Worm (Caenorhabditis elegans) whole organism, young adult: Measurements from ENCODE around the gene dhs-18.

Experiments used
- F10E7.11 ChIP-seq: sonication (generic microtip); optimal IDR thresholded peaks from 2 replicates; lab custom pipeline; 2017; ENCODE audit warnings: mild to moderate bottlenecking, missing genetic modification characterization, moderate library complexity, missing compliant biosample characterization
- F23B12.7 ChIP-seq: sonication (generic microtip); optimal IDR thresholded peaks from 2 replicates; lab custom pipeline; 2017; ENCODE audit warnings: missing genetic modification characterization, mild to moderate bottlenecking, missing compliant biosample characterization, antibody characterized with exemption, moderate library complexity; ENCODE audit not compliant: insufficient read depth
- F33H1.4 ChIP-seq: fragments of 200-800 bp; sonication (Bioruptor generic); IDR thresholded peaks from 2 replicates; pipeline ENCODE4 v1.3.6; 2022; ENCODE audit warnings: missing genetic modification reagents, missing genetic modification characterization, missing compliant biosample characterization
- F39B2.1 ChIP-seq: fragments of 200-800 bp; sonication (Bioruptor generic); IDR thresholded peaks from 2 replicates; pipeline ENCODE4 v1.3.6; 2022; ENCODE audit warnings: missing genetic modification reagents, missing genetic modification characterization, missing compliant biosample characterization
- F49E8.2 ChIP-seq: sonication (generic microtip); optimal IDR thresholded peaks from 3 replicates; lab custom pipeline; 2017; ENCODE audit warnings: missing genetic modification characterization, mild to moderate bottlenecking, missing compliant biosample characterization, antibody characterized with exemption, moderate library complexity; ENCODE audit not compliant: insufficient read depth
- T26A5.8 ChIP-seq: sonication (generic microtip); optimal IDR thresholded peaks from 2 replicates; lab custom pipeline; 2016; ENCODE audit warnings: missing genetic modification characterization, missing compliant biosample characterization
- Y53F4B.3 ChIP-seq: fragments of 200-800 bp; sonication (Bioruptor generic); IDR thresholded peaks from 2 replicates; pipeline ENCODE4 v1.3.6; 2022; ENCODE audit warnings: missing genetic modification reagents, missing genetic modification characterization, missing compliant biosample characterization
- Y79H2A.3 ChIP-seq: fragments of 200-800 bp; sonication (Bioruptor generic); conservative IDR thresholded peaks from 2 replicates; pipeline ENCODE4 v1.3.6; 2022; ENCODE audit warnings: missing genetic modification reagents, missing genetic modification characterization, missing compliant biosample characterization
- Y95B8A.8 ChIP-seq: fragments of 200-800 bp; sonication (Bioruptor generic); IDR thresholded peaks from 2 replicates; pipeline ENCODE4 v1.3.6; 2022; ENCODE audit warnings: missing genetic modification reagents, missing genetic modification characterization, missing compliant biosample characterization
- ama-1 ChIP-seq, 3 experiments: fragments of 150-350 bp in 1 of 3; sonication (generic microtip) in 2 of 3; optimal IDR thresholded peaks; 2 replicates each; lab custom pipeline; 2014 to 2018; ENCODE audit warnings: missing biosample characterization in 2 of 3, missing genetic modification characterization in 2 of 3, missing genetic modification reagents in 2 of 3
- attf-3 ChIP-seq: fragments of 200-800 bp; sonication (Bioruptor generic); conservative IDR thresholded peaks from 2 replicates; pipeline ENCODE4 v1.3.6; 2022; ENCODE audit warnings: missing genetic modification reagents, missing genetic modification characterization, missing compliant biosample characterization
- bed-1 ChIP-seq: fragments of 200-800 bp; sonication (Bioruptor generic); IDR thresholded peaks from 2 replicates; pipeline ENCODE4 v1.3.6; 2022; ENCODE audit warnings: missing genetic modification reagents, missing genetic modification characterization, missing compliant biosample characterization
- ceh-27 ChIP-seq: fragments of 200-800 bp; sonication (Bioruptor generic); optimal IDR thresholded peaks from 2 replicates; lab custom pipeline; 2018; ENCODE audit warnings: mild to moderate bottlenecking, missing genetic modification characterization, moderate library complexity, missing compliant biosample characterization
- ceh-58 ChIP-seq: fragments of 200-800 bp; sonication (Bioruptor generic); IDR thresholded peaks from 2 replicates; pipeline ENCODE4 v1.3.6; 2022; ENCODE audit warnings: missing genetic modification characterization, missing compliant biosample characterization
- ceh-91 ChIP-seq: fragments of 200-800 bp; sonication (Bioruptor generic); IDR thresholded peaks from 2 replicates; pipeline ENCODE4 v1.3.6; 2022; ENCODE audit warnings: missing genetic modification reagents, missing genetic modification characterization, missing compliant biosample characterization
- chd-7 ChIP-seq: sonication (generic microtip); optimal IDR thresholded peaks from 2 replicates; lab custom pipeline; 2016; ENCODE audit warnings: mild to moderate bottlenecking, missing genetic modification characterization, moderate library complexity, missing compliant biosample characterization
- die-1 ChIP-seq: sonication (generic microtip); optimal IDR thresholded peaks from 2 replicates; lab custom pipeline; 2016; ENCODE audit warnings: missing genotype, mild to moderate bottlenecking, missing genetic modification characterization, missing compliant biosample characterization
- dpff-1 ChIP-seq: sonication (generic microtip); optimal IDR thresholded peaks from 2 replicates; lab custom pipeline; 2017; ENCODE audit warnings: mild to moderate bottlenecking, missing genetic modification characterization, missing compliant biosample characterization
- egl-44 ChIP-seq: fragments of 200-800 bp; sonication (Bioruptor generic); IDR thresholded peaks from 2 replicates; pipeline ENCODE4 v1.3.6; 2022; ENCODE audit warnings: missing genetic modification reagents, missing genetic modification characterization, missing compliant biosample characterization
- ekl-4 ChIP-seq: fragments of 200-800 bp; sonication (Bioruptor generic); IDR thresholded peaks from 2 replicates; pipeline ENCODE4 v1.3.6; 2022; ENCODE audit warnings: missing genetic modification reagents, missing genetic modification characterization, missing compliant biosample characterization
- him-1 ChIP-seq: sonication (generic microtip); optimal IDR thresholded peaks from 2 replicates; lab custom pipeline; 2016; ENCODE audit warnings: missing genotype, missing genetic modification reagents, missing genetic modification characterization, missing compliant biosample characterization
- hmg-20 ChIP-seq: fragments of 200-800 bp; sonication (Bioruptor generic); IDR thresholded peaks from 2 replicates; pipeline ENCODE4 v1.3.6; 2022; ENCODE audit warnings: missing genetic modification reagents, missing genetic modification characterization, missing compliant biosample characterization
- let-607 ChIP-seq, 2 experiments: fragments of 200-800 bp in 1 of 2; sonication (Bioruptor generic) in 1 of 2; sonication (generic microtip) in 1 of 2; optimal IDR thresholded peaks; 2 replicates each; lab custom pipeline; 2016 to 2018; ENCODE audit warnings: mild to moderate bottlenecking in 2 of 2, missing compliant biosample characterization in 2 of 2, missing genetic modification characterization in 2 of 2, moderate library complexity in 2 of 2, missing genotype in 1 of 2
- lin-40 ChIP-seq: sonication (generic microtip); optimal IDR thresholded peaks from 2 replicates; lab custom pipeline; 2016; ENCODE audit warnings: missing genetic modification characterization, mild to moderate bottlenecking, missing compliant biosample characterization, missing genotype, missing genetic modification reagents
- lin-54 ChIP-seq: fragments of 200-800 bp; sonication (Bioruptor generic); optimal IDR thresholded peaks from 2 replicates; lab custom pipeline; 2018; ENCODE audit warnings: mild to moderate bottlenecking, missing genetic modification characterization, missing compliant biosample characterization
- lir-1 ChIP-seq: fragments of 200-800 bp; sonication (Bioruptor generic); conservative IDR thresholded peaks from 2 replicates; pipeline ENCODE4 v1.3.6; 2022; ENCODE audit warnings: missing genetic modification reagents, missing genetic modification characterization, missing compliant biosample characterization
- madf-3 ChIP-seq: fragments of 200-800 bp; sonication (Bioruptor generic); IDR thresholded peaks from 2 replicates; pipeline ENCODE4 v1.3.6; 2022; ENCODE audit warnings: missing genetic modification reagents, missing genetic modification characterization, missing compliant biosample characterization
- madf-6 ChIP-seq: fragments of 200-800 bp; sonication (Bioruptor generic); IDR thresholded peaks from 2 replicates; pipeline ENCODE4 v1.3.6; 2022; ENCODE audit warnings: missing genetic modification reagents, missing genetic modification characterization, missing compliant biosample characterization
- madf-8 ChIP-seq: fragments of 200-800 bp; sonication (Bioruptor generic); conservative IDR thresholded peaks from 2 replicates; pipeline ENCODE4 v1.3.6; 2022; ENCODE audit warnings: missing genetic modification reagents, missing genetic modification characterization, missing compliant biosample characterization
- mel-28 ChIP-seq: sonication (generic microtip); optimal IDR thresholded peaks from 2 replicates; lab custom pipeline; 2016; ENCODE audit warnings: borderline replicate concordance, mild to moderate bottlenecking, missing genetic modification characterization, missing compliant biosample characterization
- mes-4 ChIP-seq: sonication (generic microtip); optimal IDR thresholded peaks from 2 replicates; lab custom pipeline; 2016; ENCODE audit warnings: missing genotype, missing genetic modification characterization, missing compliant biosample characterization
- mxl-1 ChIP-seq: sonication (generic microtip); optimal IDR thresholded peaks from 2 replicates; lab custom pipeline; 2016; ENCODE audit warnings: missing genetic modification characterization, missing compliant biosample characterization
- nfya-2 ChIP-seq: fragments of 200-800 bp; sonication (Bioruptor generic); IDR thresholded peaks from 2 replicates; pipeline ENCODE4 v1.3.6; 2022; ENCODE audit warnings: missing genetic modification reagents, missing genetic modification characterization, missing compliant biosample characterization
- nhr-27 ChIP-seq: fragments of 200-800 bp; sonication (Bioruptor generic); optimal IDR thresholded peaks from 2 replicates; lab custom pipeline; 2018; ENCODE audit warnings: mild to moderate bottlenecking, missing genetic modification characterization, moderate library complexity, missing compliant biosample characterization
- pha-4 ChIP-seq: fragments of 150-350 bp; sonication (generic microtip); optimal IDR thresholded peaks from 2 replicates; lab custom pipeline; 2014; ENCODE audit warnings: missing biosample characterization, missing genetic modification reagents, missing genetic modification characterization
- rcor-1 ChIP-seq: fragments of 200-800 bp; sonication (Bioruptor generic); IDR thresholded peaks from 2 replicates; pipeline ENCODE4 v1.3.6; 2022; ENCODE audit warnings: missing genetic modification reagents, missing genetic modification characterization, missing compliant biosample characterization
- rec-8 ChIP-seq, 2 experiments: sonication (generic microtip); optimal IDR thresholded peaks; 2 replicates each; lab custom pipeline; 2016; ENCODE audit warnings: mild to moderate bottlenecking in 2 of 2, missing genetic modification characterization in 2 of 2, missing genetic modification reagents in 2 of 2, missing genotype in 2 of 2, missing biosample characterization in 1 of 2, missing compliant biosample characterization in 1 of 2, moderate library complexity in 1 of 2
- repo-1 ChIP-seq: sonication (generic microtip); optimal IDR thresholded peaks from 2 replicates; lab custom pipeline; 2017; ENCODE audit warnings: mild to moderate bottlenecking, missing genetic modification characterization, missing compliant biosample characterization
- rpc-1 ChIP-seq, 2 experiments: fragments of 150-350 bp in 1 of 2; sonication (generic microtip) in 1 of 2; optimal IDR thresholded peaks; 2 replicates each; lab custom pipeline; 2014 to 2018; ENCODE audit warnings: missing biosample characterization in 1 of 2, missing genetic modification characterization in 1 of 2, missing genetic modification reagents in 1 of 2, missing genotype in 1 of 2
- sdz-38 ChIP-seq: sonication (generic microtip); optimal IDR thresholded peaks from 2 replicates; lab custom pipeline; 2016; ENCODE audit warnings: missing genotype, missing genetic modification characterization, missing compliant biosample characterization
- sea-2 ChIP-seq: fragments of 200-800 bp; sonication (Bioruptor generic); IDR thresholded peaks from 2 replicates; pipeline ENCODE4 v1.3.6; 2022; ENCODE audit warnings: missing genetic modification characterization, missing compliant biosample characterization
- somi-1 ChIP-seq: fragments of 200-800 bp; sonication (Bioruptor generic); optimal IDR thresholded peaks from 2 replicates; lab custom pipeline; 2018; ENCODE audit warnings: mild to moderate bottlenecking, missing genetic modification characterization, missing compliant biosample characterization
- sptf-2 ChIP-seq: fragments of 200-800 bp; sonication (Bioruptor generic); optimal IDR thresholded peaks from 2 replicates; lab custom pipeline; 2018; ENCODE audit warnings: mild to moderate bottlenecking, missing genetic modification characterization, missing compliant biosample characterization
- tbx-9 ChIP-seq: sonication (generic microtip); optimal IDR thresholded peaks from 2 replicates; lab custom pipeline; 2016; ENCODE audit warnings: borderline replicate concordance, missing genetic modification characterization, inconsistent platforms, missing compliant biosample characterization
- unc-62 ChIP-seq: fragments of 150-350 bp; optimal IDR thresholded peaks from 2 replicates; lab custom pipeline; 2014; ENCODE audit warnings: missing biosample characterization, missing genetic modification reagents, missing genetic modification characterization
- ztf-18 ChIP-seq: sonication (generic microtip); optimal IDR thresholded peaks from 2 replicates; lab custom pipeline; 2016; ENCODE audit warnings: missing genotype, mild to moderate bottlenecking, missing genetic modification characterization, missing compliant biosample characterization
- ztf-26 ChIP-seq: sonication (generic microtip); optimal IDR thresholded peaks from 2 replicates; lab custom pipeline; 2017; ENCODE audit warnings: missing genetic modification characterization, missing compliant biosample characterization
- ztf-28 ChIP-seq: fragments of 200-800 bp; sonication (Bioruptor generic); IDR thresholded peaks from 2 replicates; pipeline ENCODE4 v1.3.6; 2022; ENCODE audit warnings: missing genetic modification reagents, missing genetic modification characterization, missing compliant biosample characterization

dhs-18 gene

DNA sequence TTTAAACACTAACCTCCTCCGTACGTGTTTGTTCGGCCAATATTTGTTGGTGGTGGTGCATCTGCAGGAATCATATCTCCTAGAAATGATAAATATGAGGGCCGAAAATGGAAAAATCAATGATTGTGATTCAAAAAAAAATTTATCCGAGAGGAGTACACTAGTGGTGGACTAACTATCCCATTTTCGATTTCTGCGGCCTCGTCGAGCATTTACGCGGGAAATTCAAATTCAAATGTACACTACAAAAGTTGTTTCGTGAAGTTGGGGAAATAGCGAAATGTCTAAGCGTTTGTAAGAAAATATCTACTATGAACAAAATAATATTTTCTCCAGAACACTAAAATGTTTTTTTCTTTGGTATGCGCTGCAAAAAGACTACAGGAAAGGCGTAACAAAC lies 17.3 kb downstream of the dhs-18 start (continued):
- no peak for TF ChIP-seq sptf-2 (GFP tag; lab: Kevin White, UChicago)
- peak; percentile 9 for TF ChIP-seq chd-7
- no peak for TF ChIP-seq dpff-1 (tag; lab: Kevin White, UChicago)
- TF ChIP-seq ama-1 (optimal IDR thresholded peaks at IDR 0.05; lab: Kevin White, UChicago) = no peak
- no peak for TF ChIP-seq ama-1 (GFP tag; optimal IDR thresholded peaks at IDR 0.05; lab: Kevin White, UChicago)
- 0 out of 2 replicates have a peak, but pooled peaks have one; percentile 56 for TF ChIP-seq madf-3 (GFP tag; lab: Robert Waterston, UW)
- TF ChIP-seq madf-8 = peak; percentile 51
- TF ChIP-seq die-1 (tag; lab: Kevin White, UChicago) = no peak
- TF ChIP-seq egl-44 (GFP tag; lab: Robert Waterston, UW) = no peak
- no peak for TF ChIP-seq attf-3 (GFP tag; lab: Robert Waterston, UW)
- TF ChIP-seq lin-40 = peak; percentile 30
- TF ChIP-seq somi-1 (GFP tag; lab: Kevin White, UChicago) = no peak
- TF ChIP-seq Y95B8A.8 (GFP tag; lab: Robert Waterston, UW) = no peak
- peak in 1 of 2 experiments; percentile 7 for TF ChIP-seq let-607 (tag; optimal IDR thresholded peaks at IDR 0.05; lab: Kevin White, UChicago)
- TF ChIP-seq ztf-28 (GFP tag; lab: Robert Waterston, UW) = no peak; the same call in 1 of the 2 replicates
- TF ChIP-seq F49E8.2 (tag; lab: Kevin White, UChicago) = no peak
- no peak for TF ChIP-seq tbx-9 (tag; lab: Kevin White, UChicago)
- TF ChIP-seq mel-28 (tag; lab: Kevin White, UChicago) = no peak
- peak; percentile 50; the same call in 1 of the 2 replicates for TF ChIP-seq lir-1 (GFP tag; lab: Robert Waterston, UW)
- no peak for TF ChIP-seq Y53F4B.3 (GFP tag; lab: Robert Waterston, UW)
- no peak for TF ChIP-seq rpc-1 (optimal IDR thresholded peaks at IDR 0.05; lab: Kevin White, UChicago)
- TF ChIP-seq rpc-1 (tag; optimal IDR thresholded peaks at IDR 0.05; lab: Kevin White, UChicago) = no peak
- no peak for TF ChIP-seq sea-2 (GFP tag; lab: Robert Waterston, UW)
- no peak for TF ChIP-seq Y79H2A.3
- no peak for TF ChIP-seq ekl-4 (GFP tag; lab: Robert Waterston, UW)
- no peak for TF ChIP-seq mxl-1
- TF ChIP-seq him-1 (tag; lab: Kevin White, UChicago) = no peak
- no peak for TF ChIP-seq bed-1 (GFP tag; lab: Robert Waterston, UW)
- TF ChIP-seq repo-1 = no peak
- no peak for TF ChIP-seq F10E7.11 (tag; lab: Kevin White, UChicago)
- no peak for TF ChIP-seq nfya-2 (GFP tag; lab: Robert Waterston, UW)
- TF ChIP-seq ceh-58 (GFP tag; lab: Robert Waterston, UW) = no peak
- TF ChIP-seq T26A5.8 = no peak
- peak; percentile 92 for TF ChIP-seq lin-54
- TF ChIP-seq F33H1.4 (GFP tag; lab: Robert Waterston, UW) = peak; percentile 43; the same call in 1 of the 2 replicates
- TF ChIP-seq unc-62 = no peak
- TF ChIP-seq hmg-20 (GFP tag; lab: Robert Waterston, UW) = 0 out of 2 replicates have a peak, but pooled peaks have one; percentile 49
- peak; percentile 40 for TF ChIP-seq madf-6 (GFP tag; lab: Robert Waterston, UW)
- TF ChIP-seq F39B2.1 (GFP tag; lab: Robert Waterston, UW) = no peak
- no peak for TF ChIP-seq pha-4 (tag; lab: Kevin White, UChicago)
- TF ChIP-seq ztf-26 (tag; lab: Kevin White, UChicago) = no peak
- no peak for TF ChIP-seq mes-4 (tag; lab: Kevin White, UChicago)
- 0 out of 2 replicates have a peak, but pooled peaks have one; percentile 27 for TF ChIP-seq ceh-91 (GFP tag; lab: Robert Waterston, UW)
- no peak for TF ChIP-seq nhr-27 (tag; lab: Kevin White, UChicago)
- no peak for TF ChIP-seq ztf-18 (tag; lab: Kevin White, UChicago)
- TF ChIP-seq F23B12.7 (tag; lab: Kevin White, UChicago) = no peak
- TF ChIP-seq rcor-1 (GFP tag; lab: Robert Waterston, UW) = peak; percentile 34; the same call in 1 of the 2 replicates
- no peak for TF ChIP-seq sdz-38 (tag; lab: Kevin White, UChicago)
- TF ChIP-seq ceh-27 = peak; percentile 56
- TF ChIP-seq rec-8 (tag; optimal IDR thresholded peaks at IDR 0.05; lab: Kevin White, UChicago) = peak; percentile 14 to 26
